Fruit fly (Drosophila melanogaster): Measurements from ENCODE around the gene nesd.

nesd gene

DNA sequence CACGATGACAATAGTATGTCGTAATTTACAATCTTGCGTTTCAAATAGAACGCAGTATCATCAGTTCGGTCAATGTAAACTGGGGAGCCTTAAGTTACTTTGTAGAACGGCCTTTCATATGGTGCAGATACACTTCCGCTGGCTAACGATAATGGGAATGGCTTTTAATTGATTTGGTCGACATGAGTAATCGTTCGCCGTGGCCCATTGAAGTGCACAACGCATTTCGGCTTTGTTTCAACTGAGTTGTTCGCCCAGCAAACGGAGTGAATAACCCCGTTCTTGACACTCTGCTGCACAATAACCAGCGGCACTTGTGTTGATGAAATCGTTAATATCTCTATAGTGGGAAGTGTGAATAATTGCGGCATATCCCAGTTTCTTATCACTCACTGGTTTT is 25.8 kb upstream of the nesd start:
- TF ChIP-seq rn (GFP tag; IDR thresholded peaks at IDR 0.05): no peak
- peak; percentile 84 for TF ChIP-seq EcR (GFP tag; optimal IDR thresholded peaks at IDR 0.05)

DNA sequence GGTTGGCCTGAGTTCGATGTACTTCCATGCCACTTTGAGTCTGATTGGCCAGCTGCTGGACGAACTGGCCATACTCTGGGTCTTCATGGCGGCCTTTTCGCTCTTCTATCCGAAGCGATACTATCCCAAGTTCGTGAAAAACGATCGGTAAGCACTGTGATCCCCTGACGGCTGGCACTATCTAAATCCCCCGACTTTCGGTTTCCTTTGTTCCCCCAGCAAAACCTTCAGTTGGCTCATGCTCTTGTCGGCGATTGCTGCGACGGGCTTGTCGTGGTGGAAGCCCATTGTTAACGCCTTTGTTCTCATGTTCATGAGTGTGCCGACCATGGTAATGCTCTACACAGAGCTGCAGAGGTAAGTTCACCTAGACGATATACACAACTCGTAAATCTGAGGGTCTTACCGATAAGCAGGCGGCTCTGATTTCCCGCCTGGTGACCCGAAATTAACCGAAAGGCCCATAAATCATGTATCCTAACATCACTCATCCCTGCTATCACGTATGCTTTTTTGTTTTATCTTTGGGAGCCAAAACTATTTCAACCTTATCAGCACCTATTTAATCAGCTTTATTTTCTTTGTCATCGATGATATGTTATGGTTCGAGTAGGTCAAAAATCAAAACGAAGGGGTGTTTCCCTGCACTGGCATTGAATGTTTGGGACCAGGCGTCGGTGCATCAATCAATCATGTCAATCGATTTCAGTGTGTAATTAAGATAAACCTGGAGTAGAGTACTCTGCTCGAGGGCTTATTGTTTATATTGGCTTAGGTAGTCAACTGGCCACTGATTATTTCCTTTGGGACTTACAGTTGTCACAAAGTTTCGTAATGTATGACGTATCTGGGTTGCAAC is 24.4 kb upstream of the nesd start:
- TF ChIP-seq Snoo (tag; optimal IDR thresholded peaks at IDR 0.05) (no peak), gl (tag; optimal IDR thresholded peaks at IDR 0.05) (no peak), EcR (GFP tag; optimal IDR thresholded peaks at IDR 0.05) (peak; percentile 87)

DNA sequence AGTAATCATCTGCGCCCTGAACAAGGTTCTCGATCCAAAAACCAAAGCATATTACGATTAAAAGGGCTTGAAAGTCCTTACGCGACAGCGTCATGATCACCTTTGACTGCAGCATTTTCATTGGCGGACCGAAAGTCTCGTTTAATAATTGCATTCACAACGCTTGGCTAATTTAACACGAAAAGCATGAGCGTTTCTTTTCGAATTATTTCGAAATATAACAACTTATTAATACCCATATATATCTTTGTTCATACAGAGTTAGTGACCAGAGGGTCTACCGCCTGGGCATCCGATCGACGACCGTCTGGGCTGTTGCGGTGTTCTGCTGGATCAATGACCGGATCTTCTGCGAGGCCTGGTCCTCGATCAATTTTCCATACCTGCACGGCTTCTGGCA is 21.7 kb upstream of the nesd start, which contains the start of gene CG10730:
Gene CG10730, minus strand, starts transcription at position 101 of the 400 bp plus-strand sequence.
- no peak for TF ChIP-seq fd96Ca (GFP tag; IDR thresholded peaks at IDR 0.05)
- no peak for TF ChIP-seq CG15710 (tag; optimal IDR thresholded peaks at IDR 0.05)
- TF ChIP-seq CG13204 (GFP tag; optimal IDR thresholded peaks at IDR 0.05): no peak

DNA sequence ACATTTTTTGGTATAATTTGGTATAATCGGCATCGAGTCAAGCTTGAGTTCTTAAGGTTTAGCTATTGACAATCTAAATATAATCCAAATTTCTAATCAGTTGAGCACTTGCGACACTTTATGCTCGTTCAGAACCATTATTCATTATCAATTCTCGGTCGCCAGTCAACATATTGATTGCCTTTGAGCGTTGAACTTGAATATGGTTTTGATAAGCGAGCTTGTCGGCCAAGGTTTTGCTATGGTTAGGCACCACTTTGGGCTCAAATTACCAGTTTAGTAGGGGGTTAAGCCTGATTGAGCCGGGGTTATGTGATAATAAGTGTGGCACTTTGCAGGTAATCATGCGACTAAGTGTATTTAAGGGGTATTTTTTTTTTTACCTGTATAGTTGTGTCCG is 19.4 kb upstream of the nesd start:
- TF ChIP-seq CG34367 (tag; optimal IDR thresholded peaks at IDR 0.05) (no peak), CG8301 (tag; optimal IDR thresholded peaks at IDR 0.05) (no peak), Ets98B (GFP tag; IDR thresholded peaks at IDR 0.05) (no peak)

DNA sequence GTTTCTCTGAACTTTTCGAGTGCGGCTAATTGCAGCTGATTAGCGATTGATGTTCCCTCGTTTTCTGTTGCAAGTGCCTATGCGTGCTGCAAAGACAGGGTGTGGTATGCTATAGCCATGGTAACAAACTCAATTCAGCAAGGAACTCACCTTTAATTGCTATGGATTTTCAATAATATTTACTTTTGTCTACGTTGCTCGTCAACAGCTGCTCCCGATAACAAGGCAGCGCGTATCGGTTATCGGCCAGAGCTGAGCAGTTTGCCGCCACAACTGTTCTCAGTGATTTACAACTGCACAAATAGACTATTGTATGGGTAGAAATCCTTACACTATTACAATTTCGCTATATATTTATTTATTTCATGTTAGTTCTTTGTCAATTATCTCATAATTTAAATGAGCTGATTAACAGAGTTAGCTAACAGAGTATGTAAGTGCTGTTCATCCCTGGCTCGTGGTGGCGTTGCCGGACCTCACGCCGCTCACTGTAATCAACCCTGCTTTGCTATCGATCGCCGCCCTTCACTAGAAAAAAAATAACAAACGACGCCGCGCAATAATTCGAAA is 18.5 kb upstream of the nesd start, which contains the start of the genes pr and neb:
Gene pr, minus strand, starts transcription at position 225 of the 570 bp plus-strand sequence.
Gene neb, plus strand, starts transcription at position 524 of the 570 bp plus-strand sequence.
- TF ChIP-seq CG8159 (tag; optimal IDR thresholded peaks at IDR 0.05) (no peak), Pif1A (GFP tag; optimal IDR thresholded peaks at IDR 0.05) (no peak), CG15710 (tag; optimal IDR thresholded peaks at IDR 0.05) (peak; percentile 50), D1 (tag; optimal IDR thresholded peaks at IDR 0.05) (no peak), CG34367 (tag; optimal IDR thresholded peaks at IDR 0.05) (peak; percentile 36), CG9948 (tag; optimal IDR thresholded peaks at IDR 0.05) (no peak), CG12605 (GFP tag; IDR thresholded peaks at IDR 0.05) (0 out of 2 replicates have a peak, but pooled peaks have one; percentile 39), CG32121 (GFP tag; IDR thresholded peaks at IDR 0.05) (no peak), CG17806 (tag; optimal IDR thresholded peaks at IDR 0.05) (no peak), Pif1B (GFP tag; optimal IDR thresholded peaks at IDR 0.05) (peak; percentile 61), Ets98B (GFP tag; IDR thresholded peaks at IDR 0.05) (no peak)

DNA sequence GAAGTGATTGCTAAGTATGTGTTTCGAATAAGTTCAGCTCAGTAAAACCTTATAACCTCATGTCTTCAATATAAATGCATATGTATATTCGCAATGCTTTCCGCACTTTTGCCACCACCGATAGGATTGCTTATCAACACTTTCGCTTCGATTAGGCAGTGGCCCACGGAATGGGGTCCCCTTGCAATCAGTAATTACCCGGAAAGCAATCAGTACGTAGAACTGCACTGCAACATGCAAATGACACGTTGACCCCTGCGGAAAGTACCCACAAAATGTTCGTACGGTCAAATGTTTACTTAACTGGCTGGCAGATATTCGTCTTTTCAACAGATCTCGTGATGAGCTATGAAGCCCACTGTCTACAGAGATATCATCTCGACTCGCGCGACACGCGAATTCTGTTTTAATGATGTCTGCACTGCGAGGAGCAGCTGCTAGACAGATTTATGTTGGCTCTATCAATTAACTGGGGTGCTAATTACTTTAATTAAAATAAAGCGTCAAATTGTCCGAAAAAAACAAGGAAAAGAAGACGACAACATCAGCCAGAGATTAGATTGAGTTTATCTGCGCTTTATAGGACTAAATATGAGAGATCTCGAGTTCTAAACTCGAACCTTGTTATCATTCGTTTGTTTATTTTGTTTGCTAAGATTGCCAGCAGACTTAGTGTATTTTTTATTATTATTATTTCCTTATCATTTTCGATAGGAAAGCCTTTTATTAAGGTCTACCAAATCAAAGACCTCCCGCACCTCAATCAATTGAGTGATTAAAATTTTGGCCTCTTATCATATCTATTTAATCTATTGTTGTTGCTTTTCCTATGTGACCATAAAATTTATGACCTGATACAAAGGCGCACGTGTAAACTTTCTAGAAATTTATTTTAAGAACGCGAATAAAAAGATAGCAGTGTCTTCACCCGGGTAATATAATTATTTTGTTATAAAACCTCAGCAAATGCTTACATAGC is 16.1 kb upstream of the nesd start:
- peak; percentile 59 for TF ChIP-seq EcR (GFP tag; optimal IDR thresholded peaks at IDR 0.05)
- TF ChIP-seq Pif1A (GFP tag; optimal IDR thresholded peaks at IDR 0.05): no peak

DNA sequence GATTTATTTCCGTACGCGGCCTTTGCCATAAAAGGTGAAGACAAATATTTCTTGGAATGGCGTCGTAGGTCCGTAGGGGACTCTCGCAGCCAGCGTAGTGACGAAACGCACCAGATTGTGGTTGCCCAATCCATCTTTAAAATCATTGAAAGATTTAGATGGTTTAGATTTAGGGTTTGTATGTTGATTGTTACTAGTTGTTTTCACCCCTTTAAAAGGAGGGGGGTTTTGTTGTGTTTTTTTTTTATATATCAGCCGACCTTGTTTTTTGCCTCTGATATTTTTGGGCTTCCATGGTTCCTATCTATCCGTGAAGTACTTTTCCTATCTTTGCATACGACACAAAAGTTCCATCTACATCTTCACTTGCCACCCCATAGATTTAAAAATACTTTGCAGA is 14.9 kb upstream of the nesd start:
- TF ChIP-seq Pif1B (GFP tag; optimal IDR thresholded peaks at IDR 0.05) (no peak), Pif1A (GFP tag; optimal IDR thresholded peaks at IDR 0.05) (peak; percentile 11), CG34367 (tag; optimal IDR thresholded peaks at IDR 0.05) (no peak), Snoo (tag; optimal IDR thresholded peaks at IDR 0.05) (no peak)

DNA sequence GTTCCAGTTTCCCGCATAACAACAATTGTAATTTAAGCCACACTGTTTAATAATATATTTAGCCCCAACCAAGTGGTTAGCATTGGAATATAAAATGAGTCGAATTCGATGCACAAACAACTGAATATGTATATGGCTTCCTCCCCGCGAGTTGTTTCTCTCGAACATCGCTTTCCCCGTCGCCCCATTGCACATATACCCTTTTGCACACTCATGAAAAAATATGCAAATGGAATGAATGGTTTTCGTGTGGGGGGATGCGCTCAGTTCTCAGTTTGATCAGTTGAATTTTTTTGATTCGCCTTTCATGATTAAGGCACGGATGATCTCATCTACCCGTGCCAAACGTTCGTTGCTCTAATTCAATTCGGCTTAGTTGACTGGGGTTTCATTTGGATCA is 13.0 kb upstream of the nesd start:
- TF ChIP-seq Pif1B (GFP tag; optimal IDR thresholded peaks at IDR 0.05) (no peak), CG4496 (GFP tag; IDR thresholded peaks at IDR 0.05) (0 out of 3 replicates have a peak, but pooled peaks have one; percentile 24), CG32121 (GFP tag; IDR thresholded peaks at IDR 0.05) (0 out of 2 replicates have a peak, but pooled peaks have one; percentile 14), D1 (tag; optimal IDR thresholded peaks at IDR 0.05) (no peak), EcR (GFP tag; optimal IDR thresholded peaks at IDR 0.05) (no peak), gl (tag; optimal IDR thresholded peaks at IDR 0.05) (peak; percentile 5), CG13204 (GFP tag; optimal IDR thresholded peaks at IDR 0.05) (no peak), CG9948 (tag; optimal IDR thresholded peaks at IDR 0.05) (no peak)
